In genomic region chr3R:26106595-26107152, dm6 we compare ENCODE assay signal across 1 fruit fly cellular context.
TF ChIP-seq lines count a peak whose summit lies in the region.

TSS of gene Cipc (plus strand) at chr3R:26106868.

TF ChIP-seq in whole organism, embryonic, 481 proteins besides CTCF, POLR2A, EP300 and RAD21 (continued from another document and continues in another):
- TF ChIP-seq CG8359 (GFP tag; optimal IDR thresholded peaks at IDR 0.05; lab: Kevin White, UChicago; ENCODE audit: borderline replicate concordance) (peak; percentile 26), CG15514 (GFP tag; optimal IDR thresholded peaks at IDR 0.05; lab: Kevin White, UChicago) (peak; percentile 52), CG3407 (GFP tag; optimal IDR thresholded peaks at IDR 0.05; lab: Kevin White, UChicago) (peak; percentile 14), CG17361 (GFP tag; IDR thresholded peaks at IDR 0.05; lab: Robert Waterston, UW) (peak; percentile 70; the same call in 2 of the 3 replicates), zfh1 (GFP tag; IDR thresholded peaks at IDR 0.05; lab: Robert Waterston, UW) (peak; percentile 77; the same call in 2 of the 3 replicates), fru (optimal IDR thresholded peaks at IDR 0.05; lab: Kevin White, UChicago) (no peak), pan (optimal IDR thresholded peaks at IDR 0.05; lab: Kevin White, UChicago) (no peak), pan (GFP tag; optimal IDR thresholded peaks at IDR 0.05 in 1 of 2, IDR thresholded peaks at IDR 0.05 in 1 of 2) (peak in 1 of 2 experiments; percentile 73), grau (tag; optimal IDR thresholded peaks at IDR 0.05; lab: Kevin White, UChicago) (peak; percentile 84), dan (GFP tag; IDR thresholded peaks at IDR 0.05; lab: Robert Waterston, UW) (no peak), CkIIα-i1 (GFP tag; IDR thresholded peaks at IDR 0.05; lab: Robert Waterston, UW) (no peak), unpg (GFP tag; optimal IDR thresholded peaks at IDR 0.05; lab: Kevin White, UChicago) (peak; percentile 72), CG9437 (GFP tag; optimal IDR thresholded peaks at IDR 0.05; lab: Kevin White, UChicago) (peak; percentile 78), Side (GFP tag; optimal IDR thresholded peaks at IDR 0.05; lab: Kevin White, UChicago) (peak; percentile 37), ttk (GFP tag; IDR thresholded peaks at IDR 0.05; lab: Robert Waterston, UW) (peak; percentile 10; the same call in 1 of the 2 replicates), CG3847 (GFP tag; IDR thresholded peaks at IDR 0.05; lab: Robert Waterston, UW) (peak; percentile 61), klu (GFP tag; IDR thresholded peaks at IDR 0.05; lab: Robert Waterston, UW) (no peak; the same call in 1 of the 2 replicates), sna (GFP tag; IDR thresholded peaks at IDR 0.05; lab: Robert Waterston, UW; ENCODE audit: partially characterized antibody) (no peak), tna (GFP tag; IDR thresholded peaks at IDR 0.05; lab: Robert Waterston, UW; ENCODE audit: partially characterized antibody) (peak; percentile 44; the same call in 1 of the 2 replicates), tin (GFP tag; optimal IDR thresholded peaks at IDR 0.05; lab: Kevin White, UChicago) (peak; percentile 74), ro (GFP tag; IDR thresholded peaks at IDR 0.05; lab: Robert Waterston, UW) (no peak), disco-r (GFP tag; optimal IDR thresholded peaks at IDR 0.05; lab: Kevin White, UChicago) (no peak), BEAF-32 (GFP tag; optimal IDR thresholded peaks at IDR 0.05; lab: Kevin White, UChicago) (no peak), hkb (optimal IDR thresholded peaks at IDR 0.05; lab: Kevin White, UChicago) (no peak), hkb (GFP tag; IDR thresholded peaks at IDR 0.05; lab: Robert Waterston, UW) (peak; percentile 78), CG10147 (GFP tag; optimal IDR thresholded peaks at IDR 0.05; lab: Kevin White, UChicago) (peak; percentile 65), org-1 (GFP tag; optimal IDR thresholded peaks at IDR 0.05; lab: Kevin White, UChicago) (no peak), CG11398 (GFP tag; optimal IDR thresholded peaks at IDR 0.05; lab: Kevin White, UChicago) (no peak), Aef1 (GFP tag; IDR thresholded peaks at IDR 0.05; lab: Robert Waterston, UW) (peak; percentile 53; the same call in 2 of the 3 replicates), Fer2 (tag; optimal IDR thresholded peaks at IDR 0.05; lab: Kevin White, UChicago) (peak; percentile 45), CG10209 (GFP tag; optimal IDR thresholded peaks at IDR 0.05; lab: Kevin White, UChicago) (peak; percentile 84), zen2 (GFP tag; IDR thresholded peaks at IDR 0.05; lab: Robert Waterston, UW; ENCODE audit: partially characterized antibody) (no peak), CG7839 (tag; optimal IDR thresholded peaks at IDR 0.05; lab: Kevin White, UChicago) (peak; percentile 86), Rfx (GFP tag; IDR thresholded peaks at IDR 0.05; lab: Robert Waterston, UW) (peak; percentile 89), fd64A (GFP tag; optimal IDR thresholded peaks at IDR 0.05; lab: Kevin White, UChicago) (peak; percentile 10), abd-A (tag; optimal IDR thresholded peaks at IDR 0.05; lab: Kevin White, UChicago) (peak; percentile 80), sisA (GFP tag; IDR thresholded peaks at IDR 0.05; lab: Robert Waterston, UW) (0 out of 2 replicates have a peak, but pooled peaks have one; percentile 5), Spps (tag; optimal IDR thresholded peaks at IDR 0.05; lab: Kevin White, UChicago) (no peak), CG7372 (GFP tag; IDR thresholded peaks at IDR 0.05; lab: Robert Waterston, UW) (0 out of 2 replicates have a peak, but pooled peaks have one; percentile 34), p53 (GFP tag; optimal IDR thresholded peaks at IDR 0.05; lab: Kevin White, UChicago) (no peak), sqz (GFP tag; optimal IDR thresholded peaks at IDR 0.05; lab: Kevin White, UChicago) (peak; percentile 72), Hsf (GFP tag; optimal IDR thresholded peaks at IDR 0.05; lab: Kevin White, UChicago) (no peak), CG3726 (GFP tag; IDR thresholded peaks at IDR 0.05; lab: Robert Waterston, UW) (peak; percentile 53; the same call in 1 of the 3 replicates), BtbVII (GFP tag; optimal IDR thresholded peaks at IDR 0.05; lab: Kevin White, UChicago) (peak; percentile 83), CG12236 (GFP tag; optimal IDR thresholded peaks at IDR 0.05; lab: Kevin White, UChicago) (no peak), Pdp1 (GFP tag; optimal IDR thresholded peaks at IDR 0.05; lab: Kevin White, UChicago) (peak in 1 of 2 experiments; percentile 35), Bgb (GFP tag; IDR thresholded peaks at IDR 0.05; lab: Robert Waterston, UW; ENCODE audit: partially characterized antibody) (peak; percentile 74), croc (GFP tag; conservative IDR thresholded peaks at IDR 0.05; lab: Robert Waterston, UW) (peak; percentile 55; the same call in 2 of the 3 replicates), sob (GFP tag; IDR thresholded peaks at IDR 0.05; lab: Robert Waterston, UW) (peak; percentile 64), eve (GFP tag; optimal IDR thresholded peaks at IDR 0.05; lab: Kevin White, UChicago) (no peak), Hmr (GFP tag; optimal IDR thresholded peaks at IDR 0.05; lab: Kevin White, UChicago) (peak; percentile 90), az2 (GFP tag; optimal IDR thresholded peaks at IDR 0.05; lab: Kevin White, UChicago) (peak; percentile 60), CG5953 (GFP tag; IDR thresholded peaks at IDR 0.05; lab: Robert Waterston, UW) (peak; percentile 33; the same call in 1 of the 2 replicates), CG15479 (GFP tag; optimal IDR thresholded peaks at IDR 0.05; lab: Kevin White, UChicago) (no peak), sens (GFP tag; lab: Kevin White, UChicago) (peak; percentile 51), gro (GFP tag; optimal IDR thresholded peaks at IDR 0.05; lab: Kevin White, UChicago) (peak; percentile 89), CG2199 (GFP tag; IDR thresholded peaks at IDR 0.05; lab: Robert Waterston, UW) (no peak), tap (tag; optimal IDR thresholded peaks at IDR 0.05; lab: Kevin White, UChicago) (peak; percentile 42), jing (GFP tag; optimal IDR thresholded peaks at IDR 0.05; lab: Kevin White, UChicago) (no peak), HmgD (GFP tag; optimal IDR thresholded peaks at IDR 0.05; lab: Kevin White, UChicago) (peak; percentile 32), Stat92E (GFP tag; optimal IDR thresholded peaks at IDR 0.05; lab: Kevin White, UChicago) (no peak), CG3838 (GFP tag; optimal IDR thresholded peaks at IDR 0.05; lab: Kevin White, UChicago) (no peak), nerfin-2 (GFP tag; IDR thresholded peaks at IDR 0.05; lab: Robert Waterston, UW; ENCODE audit: partially characterized antibody) (no peak), Mrtf (GFP tag; IDR thresholded peaks at IDR 0.05; lab: Robert Waterston, UW) (no peak; the same call in 1 of the 3 replicates), ato (GFP tag; IDR thresholded peaks at IDR 0.05; lab: Robert Waterston, UW; ENCODE audit: partially characterized antibody) (peak; percentile 36), Ets97D (GFP tag; optimal IDR thresholded peaks at IDR 0.05; lab: Kevin White, UChicago) (peak; percentile 20), CG17359 (tag; optimal IDR thresholded peaks at IDR 0.05; lab: Kevin White, UChicago) (peak; percentile 85), CG18262 (tag; optimal IDR thresholded peaks at IDR 0.05; lab: Kevin White, UChicago) (peak; percentile 81), CG10462 (GFP tag; optimal IDR thresholded peaks at IDR 0.05; lab: Kevin White, UChicago) (no peak), Med (GFP tag; lab: Kevin White, UChicago) (peak; percentile 94), CG31388 (GFP tag; optimal IDR thresholded peaks at IDR 0.05; lab: Kevin White, UChicago) (no peak), nerfin-1 (tag; optimal IDR thresholded peaks at IDR 0.05; lab: Kevin White, UChicago) (peak; percentile 56), hb (GFP tag; IDR thresholded peaks at IDR 0.05; lab: Robert Waterston, UW; ENCODE audit: partially characterized antibody) (0 out of 3 replicates have a peak, but pooled peaks have one; percentile 47), run (tag; optimal IDR thresholded peaks at IDR 0.05; lab: Kevin White, UChicago) (peak; percentile 52), CG1233 (GFP tag; optimal IDR thresholded peaks at IDR 0.05; lab: Kevin White, UChicago) (peak; percentile 72), pros (GFP tag; optimal IDR thresholded peaks at IDR 0.05; lab: Kevin White, UChicago) (no peak), CG4820 (GFP tag; optimal IDR thresholded peaks at IDR 0.05; lab: Kevin White, UChicago) (peak; percentile 59), CG6689 (GFP tag; IDR thresholded peaks at IDR 0.05; lab: Robert Waterston, UW) (peak; percentile 78), CG7556 (GFP tag; optimal IDR thresholded peaks at IDR 0.05; lab: Kevin White, UChicago) (peak; percentile 86), B-H1 (GFP tag; IDR thresholded peaks at IDR 0.05; lab: Robert Waterston, UW) (peak; percentile 57), dimm (GFP tag; IDR thresholded peaks at IDR 0.05; lab: Robert Waterston, UW) (no peak), CG3281 (GFP tag; optimal IDR thresholded peaks at IDR 0.05; lab: Kevin White, UChicago) (peak; percentile 86), CG12769 (tag; optimal IDR thresholded peaks at IDR 0.05; lab: Kevin White, UChicago) (peak; percentile 68), CG11456 (GFP tag; IDR thresholded peaks at IDR 0.05; lab: Robert Waterston, UW) (peak; percentile 80), NC2β (GFP tag; optimal IDR thresholded peaks at IDR 0.05; lab: Kevin White, UChicago) (no peak), E2f1 (GFP tag; IDR thresholded peaks at IDR 0.05; lab: Robert Waterston, UW) (peak; percentile 65), yki (optimal IDR thresholded peaks at IDR 0.05; lab: Kevin White, UChicago) (no peak), ara (GFP tag; IDR thresholded peaks at IDR 0.05; lab: Robert Waterston, UW) (no peak; the same call in 1 of the 2 replicates), trem (tag; optimal IDR thresholded peaks at IDR 0.05; lab: Kevin White, UChicago) (peak; percentile 16), Oaz (GFP tag; IDR thresholded peaks at IDR 0.05; lab: Robert Waterston, UW) (no peak), Hr51 (GFP tag; optimal IDR thresholded peaks at IDR 0.05; lab: Kevin White, UChicago) (peak; percentile 47 to 90), Sry-δ (GFP tag; optimal IDR thresholded peaks at IDR 0.05; lab: Kevin White, UChicago) (no peak), CG16779 (GFP tag; IDR thresholded peaks at IDR 0.05; lab: Robert Waterston, UW) (peak; percentile 70; the same call in 1 of the 2 replicates), mam (GFP tag; optimal IDR thresholded peaks at IDR 0.05; lab: Kevin White, UChicago) (peak; percentile 25), gem (tag; optimal IDR thresholded peaks at IDR 0.05; lab: Kevin White, UChicago) (peak; percentile 89), CoRest (tag; optimal IDR thresholded peaks at IDR 0.05; lab: Kevin White, UChicago) (peak; percentile 79), kay (GFP tag; optimal IDR thresholded peaks at IDR 0.05; lab: Kevin White, UChicago) (peak; percentile 58), PHDP (tag; optimal IDR thresholded peaks at IDR 0.05; lab: Kevin White, UChicago) (peak; percentile 87), sd (tag; optimal IDR thresholded peaks at IDR 0.05; lab: Kevin White, UChicago) (peak; percentile 71), chinmo (GFP tag; IDR thresholded peaks at IDR 0.05; lab: Robert Waterston, UW; ENCODE audit: partially characterized antibody) (peak; percentile 96), row (GFP tag; IDR thresholded peaks at IDR 0.05; lab: Robert Waterston, UW) (peak; percentile 79), shn (GFP tag; optimal IDR thresholded peaks at IDR 0.05; lab: Kevin White, UChicago) (no peak), CG8388 (GFP tag; optimal IDR thresholded peaks at IDR 0.05; lab: Kevin White, UChicago) (peak; percentile 61), Kr (GFP tag; optimal IDR thresholded peaks at IDR 0.05; lab: Kevin White, UChicago) (no peak), en (GFP tag; optimal IDR thresholded peaks at IDR 0.05; lab: Kevin White, UChicago) (no peak), Awh (GFP tag; IDR thresholded peaks at IDR 0.05; lab: Robert Waterston, UW) (peak; percentile 38; the same call in 1 of the 2 replicates), MTF-1 (GFP tag; optimal IDR thresholded peaks at IDR 0.05; lab: Kevin White, UChicago; ENCODE audit: borderline replicate concordance) (peak; percentile 27), rib (GFP tag; IDR thresholded peaks at IDR 0.05; lab: Robert Waterston, UW) (peak; percentile 98), CG14050 (GFP tag; IDR thresholded peaks at IDR 0.05; lab: Robert Waterston, UW) (peak; percentile 73), Drgx (GFP tag; IDR thresholded peaks at IDR 0.05; lab: Robert Waterston, UW) (peak; percentile 75), Taf1 (GFP tag; IDR thresholded peaks at IDR 0.05; lab: Robert Waterston, UW) (peak; percentile 67), Blimp-1 (GFP tag; optimal IDR thresholded peaks at IDR 0.05; lab: Kevin White, UChicago) (peak; percentile 85), Elba2 (GFP tag; optimal IDR thresholded peaks at IDR 0.05; lab: Kevin White, UChicago) (no peak), pzg (GFP tag; optimal IDR thresholded peaks at IDR 0.05; lab: Kevin White, UChicago) (peak; percentile 0), bowl (GFP tag; IDR thresholded peaks at IDR 0.05; lab: Robert Waterston, UW) (no peak), cato (GFP tag; optimal IDR thresholded peaks at IDR 0.05; lab: Kevin White, UChicago; ENCODE audit: borderline replicate concordance) (peak; percentile 26), CG16815 (GFP tag; optimal IDR thresholded peaks at IDR 0.05; lab: Kevin White, UChicago) (peak; percentile 35), Nf-YB (GFP tag; optimal IDR thresholded peaks at IDR 0.05; lab: Kevin White, UChicago) (peak; percentile 70), CG31441 (GFP tag; IDR thresholded peaks at IDR 0.05; lab: Robert Waterston, UW) (peak; percentile 79), aop (GFP tag; IDR thresholded peaks at IDR 0.05; lab: Robert Waterston, UW) (peak; percentile 23; the same call in 1 of the 2 replicates), CG18764 (GFP tag; optimal IDR thresholded peaks at IDR 0.05; lab: Kevin White, UChicago) (peak; percentile 69), Sin3A (optimal IDR thresholded peaks at IDR 0.05; lab: Kevin White, UChicago) (no peak), CG16813 (GFP tag; IDR thresholded peaks at IDR 0.05; lab: Robert Waterston, UW; ENCODE audit: partially characterized antibody) (no peak), her (GFP tag; optimal IDR thresholded peaks at IDR 0.05; lab: Kevin White, UChicago) (peak; percentile 4), CG17328 (GFP tag; IDR thresholded peaks at IDR 0.05; lab: Robert Waterston, UW) (peak; percentile 52; the same call in 1 of the 2 replicates), ewg (GFP tag; optimal IDR thresholded peaks at IDR 0.05; lab: Kevin White, UChicago) (peak; percentile 38), CG9609 (GFP tag; optimal IDR thresholded peaks at IDR 0.05; lab: Kevin White, UChicago) (peak; percentile 18), cg (GFP tag; optimal IDR thresholded peaks at IDR 0.05; lab: Kevin White, UChicago) (peak; percentile 79)
